Worm (Caenorhabditis elegans) whole organism, late embryonic: ENCODE measurements around the gene dct-1.

Experiments
- C38D4.7 ChIP-seq: fragments of 200-800 bp; sonication (Bioruptor generic); optimal IDR thresholded peaks from 2 replicates; lab custom pipeline; 2018; ENCODE audit warnings: mild to moderate bottlenecking, missing genetic modification characterization, moderate library complexity, missing compliant biosample characterization
- K09A11.1 ChIP-seq: sonication (generic microtip); optimal IDR thresholded peaks from 2 replicates; lab custom pipeline; 2017; ENCODE audit warnings: antibody characterized with exemption, mild to moderate bottlenecking, missing genetic modification characterization, missing compliant biosample characterization; ENCODE audit not compliant: insufficient read depth
- Y22D7AL.16 ChIP-seq: sonication (generic microtip); optimal IDR thresholded peaks from 2 replicates; lab custom pipeline; 2016; ENCODE audit warnings: missing genetic modification characterization, missing compliant biosample characterization
- ahr-1 ChIP-seq: sonication (generic microtip); optimal IDR thresholded peaks from 2 replicates; lab custom pipeline; 2016; ENCODE audit warnings: missing genetic modification characterization, missing compliant biosample characterization
- ceh-14 ChIP-seq: sonication (generic microtip); optimal IDR thresholded peaks from 2 replicates; lab custom pipeline; 2016; ENCODE audit warnings: missing genotype, missing genetic modification characterization, missing compliant biosample characterization
- ceh-18 ChIP-seq: sonication (generic microtip); optimal IDR thresholded peaks from 2 replicates; lab custom pipeline; 2016; ENCODE audit warnings: missing genetic modification characterization, missing compliant biosample characterization
- ceh-2 ChIP-seq: sonication (generic microtip); optimal IDR thresholded peaks from 2 replicates; lab custom pipeline; 2016; ENCODE audit warnings: missing genotype, missing genetic modification characterization, missing compliant biosample characterization
- ceh-24 ChIP-seq: sonication (generic microtip); optimal IDR thresholded peaks from 2 replicates; lab custom pipeline; 2016; ENCODE audit warnings: mild to moderate bottlenecking, missing genetic modification characterization, missing compliant biosample characterization
- ceh-30 ChIP-seq: fragments of 150-350 bp; optimal IDR thresholded peaks from 2 replicates; lab custom pipeline; 2014; ENCODE audit warnings: missing biosample characterization, missing genetic modification characterization
- ceh-34 ChIP-seq: sonication (generic microtip); optimal IDR thresholded peaks from 2 replicates; lab custom pipeline; 2016; ENCODE audit warnings: mild to moderate bottlenecking, missing genetic modification characterization, missing compliant biosample characterization
- ceh-45 ChIP-seq: fragments of 200-800 bp; sonication (Bioruptor generic); IDR thresholded peaks from 2 replicates; pipeline ENCODE4 v1.3.6; 2022; ENCODE audit warnings: missing genetic modification reagents, missing genetic modification characterization, missing compliant biosample characterization
- ceh-48 ChIP-seq: sonication (generic microtip); optimal IDR thresholded peaks from 2 replicates; lab custom pipeline; 2016; ENCODE audit warnings: missing genetic modification characterization, inconsistent platforms, missing compliant biosample characterization
- ceh-6 ChIP-seq: fragments of 200-800 bp; sonication (Bioruptor generic); optimal IDR thresholded peaks from 2 replicates; lab custom pipeline; 2018; ENCODE audit warnings: mild to moderate bottlenecking, missing genetic modification characterization, missing compliant biosample characterization
- dve-1 ChIP-seq: sonication (generic microtip); optimal IDR thresholded peaks from 2 replicates; lab custom pipeline; 2017; ENCODE audit warnings: antibody characterized with exemption, mild to moderate bottlenecking, missing genetic modification characterization, missing compliant biosample characterization
- elt-2 ChIP-seq: sonication (generic microtip); optimal IDR thresholded peaks from 2 replicates; lab custom pipeline; 2016; ENCODE audit warnings: missing genetic modification reagents, missing genetic modification characterization, missing compliant biosample characterization
- eyg-1 ChIP-seq: sonication (generic microtip); optimal IDR thresholded peaks from 2 replicates; lab custom pipeline; 2016; ENCODE audit warnings: missing genotype, missing genetic modification characterization, missing compliant biosample characterization
- fax-1 ChIP-seq: sonication (generic microtip); optimal IDR thresholded peaks from 2 replicates; lab custom pipeline; 2016; ENCODE audit warnings: missing genotype, missing genetic modification characterization, missing compliant biosample characterization
- fkh-6 ChIP-seq: sonication (generic microtip); optimal IDR thresholded peaks from 2 replicates; lab custom pipeline; 2016; ENCODE audit warnings: missing genetic modification characterization, missing compliant biosample characterization
- gmeb-2 ChIP-seq: sonication (generic microtip); optimal IDR thresholded peaks from 2 replicates; lab custom pipeline; 2016; ENCODE audit warnings: missing genetic modification characterization, inconsistent platforms, missing compliant biosample characterization
- hlh-13 ChIP-seq: fragments of 200-800 bp; sonication (Bioruptor generic); optimal IDR thresholded peaks from 2 replicates; lab custom pipeline; 2018; ENCODE audit warnings: mild to moderate bottlenecking, missing genetic modification characterization, missing compliant biosample characterization
- hlh-15 ChIP-seq: sonication (generic microtip); optimal IDR thresholded peaks from 2 replicates; lab custom pipeline; 2016; ENCODE audit warnings: missing genetic modification characterization, missing compliant biosample characterization
- hlh-6 ChIP-seq: sonication (generic microtip); optimal IDR thresholded peaks from 2 replicates; lab custom pipeline; 2016; ENCODE audit warnings: missing genotype, missing genetic modification characterization, missing compliant biosample characterization
- lim-6 ChIP-seq: sonication (generic microtip); optimal IDR thresholded peaks from 2 replicates; lab custom pipeline; 2016; ENCODE audit warnings: missing genetic modification characterization, missing compliant biosample characterization
- lin-11 ChIP-seq: fragments of 200-800 bp; sonication (Bioruptor generic); optimal IDR thresholded peaks from 2 replicates; lab custom pipeline; 2018; ENCODE audit warnings: mild to moderate bottlenecking, missing genetic modification characterization, missing compliant biosample characterization
- madf-2 ChIP-seq: sonication (generic microtip); optimal IDR thresholded peaks from 2 replicates; lab custom pipeline; 2017; ENCODE audit warnings: missing genetic modification characterization, missing compliant biosample characterization
- mec-3 ChIP-seq: sonication (generic microtip); optimal IDR thresholded peaks from 2 replicates; lab custom pipeline; 2016; ENCODE audit warnings: borderline replicate concordance, missing genetic modification characterization, missing compliant biosample characterization
- odd-2 ChIP-seq: sonication (generic microtip); optimal IDR thresholded peaks from 2 replicates; lab custom pipeline; 2017; ENCODE audit warnings: antibody characterized with exemption, mild to moderate bottlenecking, missing genetic modification characterization, missing compliant biosample characterization
- pag-3 ChIP-seq: sonication (generic microtip); optimal IDR thresholded peaks from 2 replicates; lab custom pipeline; 2016; ENCODE audit warnings: missing compliant biosample characterization, missing genetic modification characterization, borderline replicate concordance
- pha-4 ChIP-seq: fragments of 150-350 bp; optimal IDR thresholded peaks from 2 replicates; lab custom pipeline; 2018; ENCODE audit warnings: missing biosample characterization, missing genetic modification reagents, missing genetic modification characterization
- pros-1 ChIP-seq: fragments of 150-350 bp; optimal IDR thresholded peaks from 2 replicates; lab custom pipeline; 2014; ENCODE audit warnings: missing biosample characterization, missing genetic modification reagents, missing genetic modification characterization
- tbx-2 ChIP-seq: sonication (generic microtip); optimal IDR thresholded peaks from 2 replicates; lab custom pipeline; 2016; ENCODE audit warnings: missing genetic modification characterization, missing compliant biosample characterization
- unc-3 ChIP-seq, 2 experiments: fragments of 200-800 bp in 1 of 2; sonication (Bioruptor generic) in 1 of 2; sonication (generic microtip) in 1 of 2; conservative IDR thresholded peaks in 1 of 2; optimal IDR thresholded peaks in 1 of 2; 2 replicates each; pipeline versions ENCODE4 v1.3.6 to Lab custom; 2016 to 2022; ENCODE audit warnings: missing compliant biosample characterization in 2 of 2, missing genetic modification characterization in 2 of 2, missing genetic modification reagents in 1 of 2
- unc-42 ChIP-seq: sonication (generic microtip); optimal IDR thresholded peaks from 2 replicates; lab custom pipeline; 2016; ENCODE audit warnings: missing genotype, missing genetic modification characterization, missing compliant biosample characterization
- unc-55 ChIP-seq: sonication (generic microtip); optimal IDR thresholded peaks from 2 replicates; lab custom pipeline; 2017; ENCODE audit warnings: missing biosample characterization, missing genetic modification reagents, missing genetic modification characterization
- unc-86 ChIP-seq: sonication (generic microtip); optimal IDR thresholded peaks from 2 replicates; lab custom pipeline; 2016; ENCODE audit warnings: missing genetic modification characterization, missing compliant biosample characterization

Gene dct-1

ce11 chrX:7954328-7954727 is at the start of gene dct-1:
Gene dct-1 (plus strand): TSS chrX:7954354.
- no peak for TF ChIP-seq K09A11.1 (tag; lab: Kevin White, UChicago)
- no peak for TF ChIP-seq fkh-6
- TF ChIP-seq hlh-15 (tag; lab: Kevin White, UChicago): no peak
- TF ChIP-seq unc-55: peak; percentile 11
- TF ChIP-seq ceh-6 (GFP tag; lab: Kevin White, UChicago): no peak

ce11 chrX:7906430-7907014 is 47.6 kb upstream of the dct-1 start, which contains the start of gene C39D10.1:
Gene C39D10.1 (plus strand): TSS chrX:7906964.
- no peak for TF ChIP-seq ahr-1 (tag; lab: Kevin White, UChicago)
- no peak for TF ChIP-seq ceh-34 (tag; lab: Kevin White, UChicago)
- no peak for TF ChIP-seq dve-1 (tag; lab: Kevin White, UChicago)
- no peak for TF ChIP-seq mec-3
- no peak for TF ChIP-seq pag-3 (tag; lab: Kevin White, UChicago)
- TF ChIP-seq gmeb-2: no peak
- TF ChIP-seq ceh-18 (tag; lab: Kevin White, UChicago): no peak
- no peak for TF ChIP-seq ceh-48 (tag; lab: Kevin White, UChicago)
- no peak for TF ChIP-seq ceh-45
- TF ChIP-seq hlh-13 (GFP tag; lab: Kevin White, UChicago): no peak
- no peak for TF ChIP-seq madf-2 (tag; lab: Kevin White, UChicago)

ce11 chrX:7913830-7914229 is 40.3 kb upstream of the dct-1 start, which contains the start of gene C39D10.7:
Gene C39D10.7 (minus strand): TSS chrX:7913930.
- TF ChIP-seq elt-2 (tag; lab: Kevin White, UChicago): no peak
- no peak for TF ChIP-seq odd-2 (tag; lab: Kevin White, UChicago)
- TF ChIP-seq gmeb-2: no peak
- TF ChIP-seq madf-2 (tag; lab: Kevin White, UChicago): no peak
- TF ChIP-seq ceh-6 (GFP tag; lab: Kevin White, UChicago): no peak
- no peak for TF ChIP-seq hlh-13 (GFP tag; lab: Kevin White, UChicago)
- TF ChIP-seq pha-4: no peak
- no peak for TF ChIP-seq ahr-1 (tag; lab: Kevin White, UChicago)
- TF ChIP-seq fax-1: no peak
- no peak for TF ChIP-seq fkh-6
- TF ChIP-seq lim-6: no peak
- TF ChIP-seq tbx-2 (tag; lab: Kevin White, UChicago): no peak
- no peak for TF ChIP-seq pag-3 (tag; lab: Kevin White, UChicago)
- no peak for TF ChIP-seq ceh-30
- TF ChIP-seq lin-11 (tag; lab: Kevin White, UChicago): no peak
- TF ChIP-seq Y22D7AL.16 (tag; lab: Kevin White, UChicago): no peak

ce11 chrX:7915616-7916015 is 38.5 kb upstream of the dct-1 start:
- TF ChIP-seq hlh-6 (tag; lab: Kevin White, UChicago): no peak
- no peak for TF ChIP-seq ceh-34 (tag; lab: Kevin White, UChicago)
- no peak for TF ChIP-seq unc-3 (GFP tag; conservative IDR thresholded peaks at IDR 0.05; lab: Robert Waterston, UW)
- TF ChIP-seq unc-3 (tag; optimal IDR thresholded peaks at IDR 0.05; lab: Kevin White, UChicago): no peak
- no peak for TF ChIP-seq mec-3
- TF ChIP-seq ceh-18 (tag; lab: Kevin White, UChicago): no peak
- no peak for TF ChIP-seq ceh-2 (tag; lab: Kevin White, UChicago)
- no peak for TF ChIP-seq unc-86 (tag; lab: Kevin White, UChicago)
- no peak for TF ChIP-seq K09A11.1 (tag; lab: Kevin White, UChicago)
- no peak for TF ChIP-seq C38D4.7 (GFP tag; lab: Kevin White, UChicago)
- no peak for TF ChIP-seq eyg-1
- TF ChIP-seq pha-4: no peak
- TF ChIP-seq unc-42: no peak
- no peak for TF ChIP-seq ceh-24 (tag; lab: Kevin White, UChicago)
- TF ChIP-seq ceh-14 (tag; lab: Kevin White, UChicago): no peak
- TF ChIP-seq pros-1 (tag; lab: Kevin White, UChicago): no peak
